Fruit fly (Drosophila melanogaster): ENCODE data around the gene mtgo.
A peak's percentile ranks its signal among the peaks of the same experiment; 100 is the strongest.

Gene mtgo

dm6 chr2L:16544563-16545066, at the start of gene mtgo (continued):
- TF ChIP-seq CG1603 (tag; optimal IDR thresholded peaks at IDR 0.05): no peak
- TF ChIP-seq CG30431 (GFP tag; optimal IDR thresholded peaks at IDR 0.05): no peak
- TF ChIP-seq dmrt99B (tag; optimal IDR thresholded peaks at IDR 0.05): peak; percentile 76
- TF ChIP-seq Mad (GFP tag; optimal IDR thresholded peaks at IDR 0.05): no peak
- TF ChIP-seq crc (GFP tag; optimal IDR thresholded peaks at IDR 0.05): no peak
- TF ChIP-seq Drgx (GFP tag; IDR thresholded peaks at IDR 0.05): peak; percentile 85
- peak; percentile 41; the same call in 2 of the 3 replicates for TF ChIP-seq row (GFP tag; IDR thresholded peaks at IDR 0.05)
- TF ChIP-seq shn (GFP tag; optimal IDR thresholded peaks at IDR 0.05): no peak
- TF ChIP-seq unpg (GFP tag; optimal IDR thresholded peaks at IDR 0.05): peak; percentile 25
- TF ChIP-seq fu2 (GFP tag; optimal IDR thresholded peaks at IDR 0.05): no peak
- TF ChIP-seq sqz (GFP tag; optimal IDR thresholded peaks at IDR 0.05): peak; percentile 15
- no peak for TF ChIP-seq her (GFP tag; optimal IDR thresholded peaks at IDR 0.05)
- TF ChIP-seq NC2β (GFP tag; optimal IDR thresholded peaks at IDR 0.05): no peak
- no peak for TF ChIP-seq NfI (GFP tag; optimal IDR thresholded peaks at IDR 0.05)
- TF ChIP-seq B-H1 (GFP tag; IDR thresholded peaks at IDR 0.05): peak; percentile 26; the same call in 1 of the 3 replicates
- no peak for TF ChIP-seq CG15479 (GFP tag; optimal IDR thresholded peaks at IDR 0.05)
- no peak for TF ChIP-seq pita (GFP tag; optimal IDR thresholded peaks at IDR 0.05)
- no peak for TF ChIP-seq Dfd (GFP tag; optimal IDR thresholded peaks at IDR 0.05)
- TF ChIP-seq CG9817 (tag; optimal IDR thresholded peaks at IDR 0.05): no peak
- no peak for TF ChIP-seq CG12744 (GFP tag; optimal IDR thresholded peaks at IDR 0.05)
- TF ChIP-seq MESR4 (GFP tag; optimal IDR thresholded peaks at IDR 0.05): no peak
- TF ChIP-seq CG11504 (tag; optimal IDR thresholded peaks at IDR 0.05): peak; percentile 48
- TF ChIP-seq CHES-1-like (GFP tag; optimal IDR thresholded peaks at IDR 0.05): no peak
- TF ChIP-seq CG12104 (GFP tag; optimal IDR thresholded peaks at IDR 0.05): no peak
- TF ChIP-seq Jarid2 (GFP tag; optimal IDR thresholded peaks at IDR 0.05): peak; percentile 24
- TF ChIP-seq Chrac-16 (GFP tag; optimal IDR thresholded peaks at IDR 0.05): no peak
- 0 out of 3 replicates have a peak, but pooled peaks have one; percentile 48 for TF ChIP-seq dysf (GFP tag; IDR thresholded peaks at IDR 0.05)
- no peak for TF ChIP-seq CG12769 (tag; optimal IDR thresholded peaks at IDR 0.05)
- peak; percentile 7 for TF ChIP-seq CG8924 (tag; optimal IDR thresholded peaks at IDR 0.05)
- no peak for TF ChIP-seq NC2α (GFP tag; optimal IDR thresholded peaks at IDR 0.05)
- peak; percentile 41 for TF ChIP-seq Deaf1 (tag; optimal IDR thresholded peaks at IDR 0.05)
- TF ChIP-seq ab (GFP tag; optimal IDR thresholded peaks at IDR 0.05): no peak
- TF ChIP-seq Elba2 (GFP tag; optimal IDR thresholded peaks at IDR 0.05): no peak
- 0 out of 2 replicates have a peak, but pooled peaks have one; percentile 14 for TF ChIP-seq gsb (GFP tag; IDR thresholded peaks at IDR 0.05)
- TF ChIP-seq Gug (GFP tag; IDR thresholded peaks at IDR 0.05): no peak
- TF ChIP-seq phol (tag; optimal IDR thresholded peaks at IDR 0.05): peak; percentile 62
- TF ChIP-seq Sin3A (optimal IDR thresholded peaks at IDR 0.05): no peak
- TF ChIP-seq Bgb (GFP tag; IDR thresholded peaks at IDR 0.05; ENCODE audit: partially characterized antibody): no peak
- peak; percentile 52 for TF ChIP-seq Xrp1 (GFP tag; IDR thresholded peaks at IDR 0.05)
- no peak for TF ChIP-seq slou (GFP tag; optimal IDR thresholded peaks at IDR 0.05)
- no peak for TF ChIP-seq caup (GFP tag; optimal IDR thresholded peaks at IDR 0.05; ENCODE audit: severe bottlenecking)
- TF ChIP-seq CG8388 (GFP tag; optimal IDR thresholded peaks at IDR 0.05): no peak
- no peak for TF ChIP-seq CG17186 (GFP tag; optimal IDR thresholded peaks at IDR 0.05)
- no peak; the same call in 1 of the 2 replicates for TF ChIP-seq E2f1 (GFP tag; IDR thresholded peaks at IDR 0.05)
- TF ChIP-seq CG6689 (GFP tag; IDR thresholded peaks at IDR 0.05): peak; percentile 62
- peak; percentile 46 for TF ChIP-seq Nf-YC (tag; optimal IDR thresholded peaks at IDR 0.05)
- TF ChIP-seq CG2116 (GFP tag; optimal IDR thresholded peaks at IDR 0.05): no peak
- peak; percentile 21 for TF ChIP-seq Hand (GFP tag; optimal IDR thresholded peaks at IDR 0.05)
- no peak for TF ChIP-seq CG1529 (GFP tag; optimal IDR thresholded peaks at IDR 0.05)
- no peak for TF ChIP-seq CG2129 (GFP tag; IDR thresholded peaks at IDR 0.05; ENCODE audit: partially characterized antibody)
- no peak for TF ChIP-seq CG11560 (tag; IDR thresholded peaks at IDR 0.05)

Data from whole organism, embryonic.